Worm (Caenorhabditis elegans) whole organism, young adult: ENCODE results near the gene cdk-12.

Experiments used
- B0035.1 ChIP-seq: sonication (generic microtip); optimal IDR thresholded peaks from 2 replicates; lab custom pipeline; 2016; ENCODE audit warnings: missing genetic modification characterization, mild to moderate bottlenecking, missing compliant biosample characterization, missing genotype, missing genetic modification reagents
- C06A6.2 ChIP-seq: fragments of 200-800 bp; sonication (Bioruptor generic); conservative IDR thresholded peaks from 2 replicates; pipeline ENCODE4 v1.3.6; 2022; ENCODE audit warnings: missing genetic modification characterization, missing compliant biosample characterization
- C17E4.6 ChIP-seq: fragments of 200-800 bp; sonication (Bioruptor generic); IDR thresholded peaks from 2 replicates; pipeline ENCODE4 v1.3.6; 2022; ENCODE audit warnings: missing genetic modification reagents, missing genetic modification characterization, missing compliant biosample characterization
- F22D6.2 ChIP-seq: sonication (generic microtip); optimal IDR thresholded peaks from 2 replicates; lab custom pipeline; 2016; ENCODE audit warnings: mild to moderate bottlenecking, missing genetic modification characterization, missing compliant biosample characterization
- F33H1.4 ChIP-seq: fragments of 200-800 bp; sonication (Bioruptor generic); IDR thresholded peaks from 2 replicates; pipeline ENCODE4 v1.3.6; 2022; ENCODE audit warnings: missing genetic modification reagents, missing genetic modification characterization, missing compliant biosample characterization
- F37B4.10 ChIP-seq: fragments of 200-800 bp; sonication (Bioruptor generic); IDR thresholded peaks from 2 replicates; pipeline ENCODE4 v1.3.6; 2022; ENCODE audit warnings: missing genetic modification characterization, missing compliant biosample characterization
- F49E8.2 ChIP-seq: sonication (generic microtip); optimal IDR thresholded peaks from 3 replicates; lab custom pipeline; 2017; ENCODE audit warnings: missing genetic modification characterization, mild to moderate bottlenecking, missing compliant biosample characterization, antibody characterized with exemption, moderate library complexity; ENCODE audit not compliant: insufficient read depth
- F57A8.1 ChIP-seq: fragments of 200-800 bp; sonication (Bioruptor generic); optimal IDR thresholded peaks from 2 replicates; lab custom pipeline; 2018; ENCODE audit warnings: mild to moderate bottlenecking, missing genetic modification characterization, moderate library complexity, missing compliant biosample characterization
- F57C9.4 ChIP-seq: sonication (generic microtip); optimal IDR thresholded peaks from 2 replicates; lab custom pipeline; 2017; ENCODE audit warnings: mild to moderate bottlenecking, missing genetic modification characterization, missing compliant biosample characterization
- T07F8.4 ChIP-seq: sonication (generic microtip); optimal IDR thresholded peaks from 2 replicates; lab custom pipeline; 2016; ENCODE audit warnings: mild to moderate bottlenecking, missing genetic modification characterization, moderate library complexity, missing compliant biosample characterization
- Y53F4B.3 ChIP-seq: fragments of 200-800 bp; sonication (Bioruptor generic); IDR thresholded peaks from 2 replicates; pipeline ENCODE4 v1.3.6; 2022; ENCODE audit warnings: missing genetic modification reagents, missing genetic modification characterization, missing compliant biosample characterization
- ZK185.1 ChIP-seq: sonication (generic microtip); optimal IDR thresholded peaks from 2 replicates; lab custom pipeline; 2016; ENCODE audit warnings: mild to moderate bottlenecking, missing genetic modification characterization, missing compliant biosample characterization; ENCODE audit not compliant: poor library complexity, severe bottlenecking
- akir-1 ChIP-seq: fragments of 200-800 bp; sonication (Bioruptor generic); optimal IDR thresholded peaks from 2 replicates; lab custom pipeline; 2018; ENCODE audit warnings: mild to moderate bottlenecking, missing genetic modification characterization, moderate library complexity, missing compliant biosample characterization
- ama-1 ChIP-seq, 3 experiments: fragments of 150-350 bp in 1 of 3; sonication (generic microtip) in 2 of 3; optimal IDR thresholded peaks; 2 replicates each; lab custom pipeline; 2014 to 2018; ENCODE audit warnings: missing biosample characterization in 2 of 3, missing genetic modification characterization in 2 of 3, missing genetic modification reagents in 2 of 3
- aptf-3 ChIP-seq: fragments of 200-800 bp; sonication (Bioruptor generic); IDR thresholded peaks from 2 replicates; pipeline ENCODE4 v1.3.6; 2022; ENCODE audit warnings: missing genetic modification characterization, missing compliant biosample characterization
- attf-5 ChIP-seq: fragments of 200-800 bp; sonication (Bioruptor generic); optimal IDR thresholded peaks from 2 replicates; lab custom pipeline; 2018; ENCODE audit warnings: mild to moderate bottlenecking, missing genetic modification characterization, missing compliant biosample characterization
- bed-1 ChIP-seq: fragments of 200-800 bp; sonication (Bioruptor generic); IDR thresholded peaks from 2 replicates; pipeline ENCODE4 v1.3.6; 2022; ENCODE audit warnings: missing genetic modification reagents, missing genetic modification characterization, missing compliant biosample characterization
- cebp-1 ChIP-seq, 2 experiments: fragments of 200-800 bp in 1 of 2; sonication (Bioruptor generic) in 1 of 2; sonication (generic microtip) in 1 of 2; IDR thresholded peaks in 1 of 2; optimal IDR thresholded peaks in 1 of 2; 2 replicates each; pipeline versions ENCODE4 v1.3.6 to Lab custom; 2017 to 2022; ENCODE audit warnings: missing compliant biosample characterization in 2 of 2, missing genetic modification characterization in 2 of 2, mild to moderate bottlenecking in 1 of 2, missing genetic modification reagents in 1 of 2, moderate library complexity in 1 of 2
- ceh-27 ChIP-seq: fragments of 200-800 bp; sonication (Bioruptor generic); optimal IDR thresholded peaks from 2 replicates; lab custom pipeline; 2018; ENCODE audit warnings: mild to moderate bottlenecking, missing genetic modification characterization, moderate library complexity, missing compliant biosample characterization
- ceh-58 ChIP-seq: fragments of 200-800 bp; sonication (Bioruptor generic); IDR thresholded peaks from 2 replicates; pipeline ENCODE4 v1.3.6; 2022; ENCODE audit warnings: missing genetic modification characterization, missing compliant biosample characterization
- dpff-1 ChIP-seq: sonication (generic microtip); optimal IDR thresholded peaks from 2 replicates; lab custom pipeline; 2017; ENCODE audit warnings: mild to moderate bottlenecking, missing genetic modification characterization, missing compliant biosample characterization
- egl-18 ChIP-seq: fragments of 200-800 bp; sonication (Bioruptor generic); IDR thresholded peaks from 2 replicates; pipeline ENCODE4 v1.3.6; 2022; ENCODE audit warnings: missing genetic modification reagents, missing genetic modification characterization, missing compliant biosample characterization
- egrh-3 ChIP-seq: fragments of 200-800 bp; sonication (Bioruptor generic); IDR thresholded peaks from 2 replicates; pipeline ENCODE4 v1.3.6; 2022; ENCODE audit warnings: missing genetic modification reagents, missing genetic modification characterization, missing compliant biosample characterization
- ekl-4 ChIP-seq: fragments of 200-800 bp; sonication (Bioruptor generic); IDR thresholded peaks from 2 replicates; pipeline ENCODE4 v1.3.6; 2022; ENCODE audit warnings: missing genetic modification reagents, missing genetic modification characterization, missing compliant biosample characterization
- ets-4 ChIP-seq: fragments of 200-800 bp; sonication (Bioruptor generic); optimal IDR thresholded peaks from 2 replicates; lab custom pipeline; 2018; ENCODE audit warnings: mild to moderate bottlenecking, missing genetic modification characterization, missing compliant biosample characterization
- him-1 ChIP-seq: sonication (generic microtip); optimal IDR thresholded peaks from 2 replicates; lab custom pipeline; 2016; ENCODE audit warnings: missing genotype, missing genetic modification reagents, missing genetic modification characterization, missing compliant biosample characterization
- hlh-12 ChIP-seq: sonication (generic microtip); optimal IDR thresholded peaks from 2 replicates; lab custom pipeline; 2016; ENCODE audit warnings: missing genetic modification characterization, missing compliant biosample characterization
- hmg-1.2 ChIP-seq: fragments of 200-800 bp; sonication (Bioruptor generic); IDR thresholded peaks from 2 replicates; pipeline ENCODE4 v1.3.6; 2022; ENCODE audit warnings: missing genetic modification reagents, missing genetic modification characterization, missing compliant biosample characterization
- lsl-1 ChIP-seq: fragments of 200-800 bp; sonication (Bioruptor generic); optimal IDR thresholded peaks from 2 replicates; lab custom pipeline; 2018; ENCODE audit warnings: mild to moderate bottlenecking, missing genetic modification characterization, moderate library complexity, missing compliant biosample characterization
- lsy-27 ChIP-seq: sonication (generic microtip); optimal IDR thresholded peaks from 2 replicates; lab custom pipeline; 2017; ENCODE audit warnings: missing genetic modification characterization, mild to moderate bottlenecking, missing compliant biosample characterization, antibody characterized with exemption, missing genotype, borderline replicate concordance; ENCODE audit not compliant: insufficient read depth
- madf-10 ChIP-seq: sonication (generic microtip); optimal IDR thresholded peaks from 2 replicates; lab custom pipeline; 2016; ENCODE audit warnings: mild to moderate bottlenecking, missing genetic modification characterization, missing compliant biosample characterization
- mel-28 ChIP-seq: sonication (generic microtip); optimal IDR thresholded peaks from 2 replicates; lab custom pipeline; 2016; ENCODE audit warnings: borderline replicate concordance, mild to moderate bottlenecking, missing genetic modification characterization, missing compliant biosample characterization
- mes-4 ChIP-seq: sonication (generic microtip); optimal IDR thresholded peaks from 2 replicates; lab custom pipeline; 2016; ENCODE audit warnings: missing genotype, missing genetic modification characterization, missing compliant biosample characterization
- nfya-1 ChIP-seq: sonication (generic microtip); optimal IDR thresholded peaks from 2 replicates; lab custom pipeline; 2017; ENCODE audit warnings: antibody characterized with exemption, missing compliant biosample characterization, missing genetic modification characterization, borderline replicate concordance; ENCODE audit not compliant: insufficient read depth
- nhr-179 ChIP-seq: sonication (generic microtip); optimal IDR thresholded peaks from 2 replicates; lab custom pipeline; 2016; ENCODE audit warnings: mild to moderate bottlenecking, missing genetic modification characterization, missing compliant biosample characterization
- nhr-27 ChIP-seq: fragments of 200-800 bp; sonication (Bioruptor generic); optimal IDR thresholded peaks from 2 replicates; lab custom pipeline; 2018; ENCODE audit warnings: mild to moderate bottlenecking, missing genetic modification characterization, moderate library complexity, missing compliant biosample characterization
- nhr-90 ChIP-seq: sonication (generic microtip); optimal IDR thresholded peaks from 2 replicates; lab custom pipeline; 2016; ENCODE audit warnings: missing genotype, mild to moderate bottlenecking, missing genetic modification characterization, missing compliant biosample characterization
- pha-4 ChIP-seq: fragments of 150-350 bp; sonication (generic microtip); optimal IDR thresholded peaks from 2 replicates; lab custom pipeline; 2014; ENCODE audit warnings: missing biosample characterization, missing genetic modification reagents, missing genetic modification characterization
- rcor-1 ChIP-seq: fragments of 200-800 bp; sonication (Bioruptor generic); IDR thresholded peaks from 2 replicates; pipeline ENCODE4 v1.3.6; 2022; ENCODE audit warnings: missing genetic modification reagents, missing genetic modification characterization, missing compliant biosample characterization
- rpc-1 ChIP-seq, 2 experiments: fragments of 150-350 bp in 1 of 2; sonication (generic microtip) in 1 of 2; optimal IDR thresholded peaks; 2 replicates each; lab custom pipeline; 2014 to 2018; ENCODE audit warnings: missing biosample characterization in 1 of 2, missing genetic modification characterization in 1 of 2, missing genetic modification reagents in 1 of 2, missing genotype in 1 of 2
- sea-2 ChIP-seq: fragments of 200-800 bp; sonication (Bioruptor generic); IDR thresholded peaks from 2 replicates; pipeline ENCODE4 v1.3.6; 2022; ENCODE audit warnings: missing genetic modification characterization, missing compliant biosample characterization
- snpc-4 ChIP-seq, 5 experiments: fragments of 150-350 bp in 1 of 5; sonication (generic microtip) in 4 of 5; optimal IDR thresholded peaks; 2 replicates each; lab custom pipeline; 2014 to 2018; ENCODE audit warnings: missing genetic modification characterization in 5 of 5, missing biosample characterization in 3 of 5, antibody characterized with exemption in 2 of 5, mild to moderate bottlenecking in 2 of 5, missing compliant biosample characterization in 2 of 5, missing genotype in 2 of 5, moderate library complexity in 2 of 5, missing genetic modification reagents in 1 of 5
- sptf-2 ChIP-seq: fragments of 200-800 bp; sonication (Bioruptor generic); optimal IDR thresholded peaks from 2 replicates; lab custom pipeline; 2018; ENCODE audit warnings: mild to moderate bottlenecking, missing genetic modification characterization, missing compliant biosample characterization
- tlf-1 ChIP-seq: fragments of 200-800 bp; sonication (Bioruptor generic); optimal IDR thresholded peaks from 2 replicates; lab custom pipeline; 2018; ENCODE audit warnings: mild to moderate bottlenecking, missing genetic modification characterization, missing compliant biosample characterization
- unc-62 ChIP-seq: fragments of 150-350 bp; optimal IDR thresholded peaks from 2 replicates; lab custom pipeline; 2014; ENCODE audit warnings: missing biosample characterization, missing genetic modification reagents, missing genetic modification characterization
- ztf-26 ChIP-seq: sonication (generic microtip); optimal IDR thresholded peaks from 2 replicates; lab custom pipeline; 2017; ENCODE audit warnings: missing genetic modification characterization, missing compliant biosample characterization
- ztf-28 ChIP-seq: fragments of 200-800 bp; sonication (Bioruptor generic); IDR thresholded peaks from 2 replicates; pipeline ENCODE4 v1.3.6; 2022; ENCODE audit warnings: missing genetic modification reagents, missing genetic modification characterization, missing compliant biosample characterization

The cdk-12 gene

ce11 chrIII:4291216-4291691, 41.5 kb upstream of the cdk-12 start, which contains the start of gene mcm-5:
TSS of gene mcm-5 (minus strand) at chrIII:4291266.
- TF ChIP-seq tlf-1 = no peak
- TF ChIP-seq Y53F4B.3 (GFP tag; lab: Robert Waterston, UW) = no peak
- TF ChIP-seq F33H1.4 (GFP tag; lab: Robert Waterston, UW) = peak; percentile 60
- TF ChIP-seq rcor-1 (GFP tag; lab: Robert Waterston, UW) = no peak
- no peak for TF ChIP-seq mes-4
- TF ChIP-seq ets-4 = no peak
- TF ChIP-seq rpc-1 (optimal IDR thresholded peaks at IDR 0.05; lab: Kevin White, UChicago) = no peak
- TF ChIP-seq rpc-1 (tag; optimal IDR thresholded peaks at IDR 0.05; lab: Kevin White, UChicago) = no peak
- TF ChIP-seq nhr-27 (tag; lab: Kevin White, UChicago) = no peak
- TF ChIP-seq hmg-1.2 (GFP tag; lab: Robert Waterston, UW) = peak; percentile 39; the same call in 1 of the 2 replicates
- TF ChIP-seq akir-1 (GFP tag; lab: Kevin White, UChicago) = no peak
- TF ChIP-seq lsl-1 = peak; percentile 74
- no peak for TF ChIP-seq unc-62 (GFP tag; lab: Kevin White, UChicago)
- no peak for TF ChIP-seq ekl-4 (GFP tag; lab: Robert Waterston, UW)
- no peak for TF ChIP-seq nhr-179
- no peak for TF ChIP-seq nhr-90 (tag; lab: Kevin White, UChicago)
- TF ChIP-seq mel-28 (tag; lab: Kevin White, UChicago) = no peak
- no peak for TF ChIP-seq pha-4 (tag; lab: Kevin White, UChicago)
- no peak for TF ChIP-seq sptf-2
- TF ChIP-seq snpc-4 (GFP tag; optimal IDR thresholded peaks at IDR 0.05; lab: Kevin White, UChicago) = peak; percentile 9
- no peak for TF ChIP-seq snpc-4 (tag; optimal IDR thresholded peaks at IDR 0.05; lab: Kevin White, UChicago)
- TF ChIP-seq T07F8.4 (tag; lab: Kevin White, UChicago) = no peak
- no peak for TF ChIP-seq aptf-3 (GFP tag; lab: Robert Waterston, UW)
- TF ChIP-seq F37B4.10 = no peak
- TF ChIP-seq F22D6.2 (tag; lab: Kevin White, UChicago) = no peak
- no peak for TF ChIP-seq ZK185.1 (tag; lab: Kevin White, UChicago)
- TF ChIP-seq dpff-1 (tag; lab: Kevin White, UChicago) = no peak
- TF ChIP-seq madf-10 (tag; lab: Kevin White, UChicago) = no peak
- no peak for TF ChIP-seq F57C9.4 (tag; lab: Kevin White, UChicago)
- TF ChIP-seq bed-1 (GFP tag; lab: Robert Waterston, UW) = no peak
- TF ChIP-seq C06A6.2 (GFP tag; lab: Robert Waterston, UW) = no peak
- TF ChIP-seq nfya-1 = no peak
- TF ChIP-seq F57A8.1 (GFP tag; lab: Kevin White, UChicago) = no peak
- TF ChIP-seq C17E4.6 (GFP tag; lab: Robert Waterston, UW) = no peak
- no peak for TF ChIP-seq cebp-1 (GFP tag; IDR thresholded peaks at IDR 0.05; lab: Robert Waterston, UW)
- TF ChIP-seq cebp-1 (tag; optimal IDR thresholded peaks at IDR 0.05; lab: Kevin White, UChicago) = no peak
- TF ChIP-seq ztf-26 (tag; lab: Kevin White, UChicago) = no peak
- no peak for TF ChIP-seq egl-18
- no peak for TF ChIP-seq lsy-27
- TF ChIP-seq ceh-27 (GFP tag; lab: Kevin White, UChicago) = no peak
- no peak for TF ChIP-seq ceh-58 (GFP tag; lab: Robert Waterston, UW)
- TF ChIP-seq ztf-28 (GFP tag; lab: Robert Waterston, UW) = no peak
- TF ChIP-seq sea-2 (GFP tag; lab: Robert Waterston, UW) = no peak
- no peak for TF ChIP-seq attf-5 (GFP tag; lab: Kevin White, UChicago)
- no peak for TF ChIP-seq F49E8.2 (tag; lab: Kevin White, UChicago)
- TF ChIP-seq B0035.1 (tag; lab: Kevin White, UChicago) = no peak
- TF ChIP-seq ama-1 (optimal IDR thresholded peaks at IDR 0.05; lab: Kevin White, UChicago) = no peak
- no peak for TF ChIP-seq ama-1 (GFP tag; optimal IDR thresholded peaks at IDR 0.05; lab: Kevin White, UChicago)
- no peak for TF ChIP-seq hlh-12 (tag; lab: Kevin White, UChicago)
- peak; percentile 49 for TF ChIP-seq him-1
- no peak for TF ChIP-seq egrh-3
